Fruit fly (Drosophila melanogaster) whole organism, embryonic: Measurements from ENCODE around the gene CG6790.

ENCODE experiments used
- CG14050 ChIP-seq: fragments of 200-800 bp; sonication (Bioruptor generic); IDR thresholded peaks from 3 replicates; pipeline ENCODE4 v1.3.6; 2022; ENCODE audit warnings: missing biosample characterization, missing genetic modification characterization
- CG14965 ChIP-seq: fragments of 200-800 bp; sonication (Bioruptor generic); optimal IDR thresholded peaks from 2 replicates; lab custom pipeline; 2016; ENCODE audit warnings: missing biosample characterization, missing genetic modification characterization, borderline replicate concordance
- CG15514 ChIP-seq: fragments of 200-800 bp; sonication (Bioruptor generic); optimal IDR thresholded peaks from 3 replicates; lab custom pipeline; 2017; ENCODE audit warnings: missing biosample characterization, missing genetic modification characterization, mild to moderate bottlenecking, moderate library complexity, missing genetic modification reagents
- CG16779 ChIP-seq: fragments of 200-800 bp; sonication (Bioruptor generic); IDR thresholded peaks from 2 replicates; pipeline ENCODE4 v1.3.6; 2022; ENCODE audit warnings: missing biosample characterization, missing genetic modification characterization
- CG17612 ChIP-seq: fragments of 200-800 bp; sonication (Bioruptor generic); IDR thresholded peaks from 2 replicates; pipeline ENCODE4 v1.3.6; 2022; ENCODE audit warnings: missing biosample characterization, missing genetic modification characterization
- CG8765 ChIP-seq: fragments of 200-800 bp; sonication (Bioruptor generic); IDR thresholded peaks from 2 replicates; pipeline ENCODE4 v1.3.6; 2022; ENCODE audit warnings: missing biosample characterization, missing genetic modification characterization
- Fer3 ChIP-seq: fragments of 200-800 bp; sonication (Bioruptor generic); optimal IDR thresholded peaks from 2 replicates; lab custom pipeline; 2018; ENCODE audit warnings: missing biosample characterization, mild to moderate bottlenecking, missing genetic modification characterization, moderate library complexity
- Hr39 ChIP-seq: fragments of >200 bp; optimal IDR thresholded peaks from 2 replicates; lab custom pipeline; 2017
- Oaz ChIP-seq: fragments of 200-800 bp; sonication (Bioruptor generic); IDR thresholded peaks from 2 replicates; pipeline ENCODE4 v1.3.6; 2022; ENCODE audit warnings: missing biosample characterization, missing genetic modification characterization
- PHDP ChIP-seq: fragments of 200-800 bp; sonication (Bioruptor generic); optimal IDR thresholded peaks from 3 replicates; lab custom pipeline; 2018; ENCODE audit warnings: missing biosample characterization, mild to moderate bottlenecking, missing genetic modification characterization, moderate library complexity
- Side ChIP-seq: fragments of 200-800 bp; sonication (Bioruptor generic); optimal IDR thresholded peaks from 2 replicates; lab custom pipeline; 2016; ENCODE audit warnings: missing biosample characterization, missing genetic modification characterization
- Trl ChIP-seq, 3 experiments: fragments of >200 bp in 2 of 3; fragments of 200-800 bp in 1 of 3; sonication (Bioruptor generic) in 1 of 3; optimal IDR thresholded peaks; 2 replicates in 1 of 3; 3 replicates in 2 of 3; lab custom pipeline; 2016 to 2017; ENCODE audit warnings: missing biosample characterization in 1 of 3, missing genetic modification characterization in 1 of 3
- abd-A ChIP-seq: fragments of 200-800 bp; sonication (Bioruptor generic); optimal IDR thresholded peaks from 3 replicates; lab custom pipeline; 2019; ENCODE audit warnings: missing biosample characterization, mild to moderate bottlenecking, missing genetic modification characterization, moderate library complexity
- az2 ChIP-seq: fragments of 200-800 bp; sonication (Bioruptor generic); optimal IDR thresholded peaks from 3 replicates; lab custom pipeline; 2016; ENCODE audit warnings: missing biosample characterization, missing genetic modification characterization
- bowl ChIP-seq: fragments of 200-800 bp; sonication (Bioruptor generic); IDR thresholded peaks from 2 replicates; pipeline ENCODE4 v1.3.6; 2022; ENCODE audit warnings: missing biosample characterization, missing genetic modification characterization
- ewg ChIP-seq: fragments of 200-800 bp; sonication (Bioruptor generic); optimal IDR thresholded peaks from 3 replicates; lab custom pipeline; 2017; ENCODE audit warnings: mild to moderate bottlenecking, missing biosample characterization, missing genetic modification reagents, missing genetic modification characterization
- ranshi ChIP-seq: fragments of 200-800 bp; sonication (Bioruptor generic); IDR thresholded peaks from 2 replicates; pipeline ENCODE4 v1.3.6; 2022; ENCODE audit warnings: missing biosample characterization, missing genetic modification characterization
- usp ChIP-seq: fragments of >200 bp; optimal IDR thresholded peaks from 2 replicates; lab custom pipeline; 2017; ENCODE audit warnings: missing biosample characterization, missing genetic modification characterization
- zen2 ChIP-seq: fragments of 200-800 bp; sonication (Bioruptor generic); IDR thresholded peaks from 3 replicates; pipeline ENCODE4 v1.3.6; 2022; ENCODE audit warnings: missing biosample characterization, missing genetic modification characterization; ENCODE audit not compliant: partially characterized antibody

The CG6790 gene

dm6 chr3R:11542899-11543619 is 35.5 kb downstream of the CG6790 start, which contains the start of gene dpr4 (continued):
- TF ChIP-seq zen2 (no peak), Oaz (no peak), CG17612 (GFP tag; lab: Robert Waterston, UW) (no peak), Side (GFP tag; lab: Kevin White, UChicago) (no peak), ewg (GFP tag; lab: Kevin White, UChicago) (peak; percentile 80), Trl (optimal IDR thresholded peaks at IDR 0.05; lab: Kevin White, UChicago) (peak; percentile 43 to 81), Trl (GFP tag; optimal IDR thresholded peaks at IDR 0.05; lab: Kevin White, UChicago) (no peak), Fer3 (no peak), PHDP (tag; lab: Kevin White, UChicago) (no peak), CG14050 (no peak), az2 (GFP tag; lab: Kevin White, UChicago) (no peak), CG8765 (GFP tag; lab: Robert Waterston, UW) (no peak)

- TF ChIP-seq CG16779 (GFP tag; lab: Robert Waterston, UW) (no peak), abd-A (tag; lab: Kevin White, UChicago) (peak; percentile 42), CG15514 (GFP tag; lab: Kevin White, UChicago) (no peak), Hr39 (peak; percentile 70), usp (no peak), bowl (GFP tag; lab: Robert Waterston, UW) (no peak), CG14965 (GFP tag; lab: Kevin White, UChicago) (no peak), ranshi (GFP tag; lab: Robert Waterston, UW) (no peak)
Measured at dm6 chr3R:11531893-11532292, 46.7 kb downstream of the CG6790 start.
